Worm (Caenorhabditis elegans): ENCODE data around the gene ced-4.

- TF ChIP-seq elt-3 (tag; optimal IDR thresholded peaks at IDR 0.05) (no peak), nhr-28 (tag; optimal IDR thresholded peaks at IDR 0.05) (no peak), tbx-8 (GFP tag; optimal IDR thresholded peaks at IDR 0.05) (no peak), ztf-11 (tag; optimal IDR thresholded peaks at IDR 0.05) (no peak), mab-5 (tag; optimal IDR thresholded peaks at IDR 0.05) (no peak), zip-8 (tag; optimal IDR thresholded peaks at IDR 0.05) (no peak), ces-1 (GFP tag; optimal IDR thresholded peaks at IDR 0.05) (no peak), bed-3 (GFP tag; optimal IDR thresholded peaks at IDR 0.05) (no peak), elt-1 (tag; optimal IDR thresholded peaks at IDR 0.05; ENCODE audit: borderline replicate concordance, insufficient read depth) (no peak), lsy-2 (tag; optimal IDR thresholded peaks at IDR 0.05) (no peak)
Observed at ce11 chrIII:4849739-4850138, 2.4 kb upstream of the ced-4 start, which contains the start of gene nonu-1.
